Fruit fly (Drosophila melanogaster) whole organism, embryonic: Measurements from ENCODE around the gene HP5.
A peak's percentile ranks its signal among the peaks of the same experiment; 100 is the strongest.

ENCODE experiments used
- CG10274 ChIP-seq: fragments of 200-800 bp; sonication (Bioruptor generic); optimal IDR thresholded peaks from 3 replicates; lab custom pipeline; 2017; ENCODE audit warnings: missing biosample characterization, mild to moderate bottlenecking, missing genetic modification characterization
- CG10959 ChIP-seq: fragments of 200-800 bp; sonication (Bioruptor generic); IDR thresholded peaks from 2 replicates; pipeline ENCODE4 v1.3.6; 2022; ENCODE audit warnings: missing biosample characterization, missing genetic modification characterization
- CG11093 ChIP-seq: fragments of 200-800 bp; sonication (Bioruptor generic); IDR thresholded peaks from 3 replicates; pipeline ENCODE4 v1.3.6; 2022; ENCODE audit warnings: missing biosample characterization, missing genetic modification characterization
- CG12219 ChIP-seq: fragments of 200-800 bp; sonication (Bioruptor generic); optimal IDR thresholded peaks from 3 replicates; lab custom pipeline; 2018; ENCODE audit warnings: missing biosample characterization, mild to moderate bottlenecking, missing genetic modification characterization
- CG1233 ChIP-seq: fragments of 200-800 bp; sonication (Bioruptor generic); optimal IDR thresholded peaks from 4 replicates; lab custom pipeline; 2018; ENCODE audit warnings: missing biosample characterization, mild to moderate bottlenecking, missing genetic modification characterization
- CG12769 ChIP-seq: fragments of 200-800 bp; sonication (Bioruptor generic); optimal IDR thresholded peaks from 2 replicates; lab custom pipeline; 2019; ENCODE audit warnings: missing biosample characterization, mild to moderate bottlenecking, missing genetic modification characterization, moderate library complexity
- CG13287 ChIP-seq: fragments of 200-800 bp; sonication (Bioruptor generic); IDR thresholded peaks from 2 replicates; pipeline ENCODE4 v1.3.6; 2022; ENCODE audit warnings: missing biosample characterization, missing genetic modification characterization; ENCODE audit not compliant: partially characterized antibody
- CG13624 ChIP-seq: fragments of 200-800 bp; sonication (Bioruptor generic); optimal IDR thresholded peaks from 2 replicates; lab custom pipeline; 2016; ENCODE audit warnings: missing biosample characterization, missing genetic modification characterization
- CG13894 ChIP-seq: fragments of 200-800 bp; sonication (Bioruptor generic); optimal IDR thresholded peaks from 3 replicates; lab custom pipeline; 2018; ENCODE audit warnings: missing biosample characterization, mild to moderate bottlenecking, missing genetic modification characterization, moderate library complexity
- CG14050 ChIP-seq: fragments of 200-800 bp; sonication (Bioruptor generic); IDR thresholded peaks from 3 replicates; pipeline ENCODE4 v1.3.6; 2022; ENCODE audit warnings: missing biosample characterization, missing genetic modification characterization
- CG14710 ChIP-seq: fragments of 200-800 bp; sonication (Bioruptor generic); optimal IDR thresholded peaks from 3 replicates; lab custom pipeline; 2019; ENCODE audit warnings: missing biosample characterization, mild to moderate bottlenecking, missing genetic modification characterization, moderate library complexity
- CG15011 ChIP-seq: fragments of 200-800 bp; sonication (Bioruptor generic); optimal IDR thresholded peaks from 3 replicates; lab custom pipeline; 2018; ENCODE audit warnings: missing biosample characterization, mild to moderate bottlenecking, missing genetic modification characterization
- CG16813 ChIP-seq: fragments of 200-800 bp; sonication (Bioruptor generic); IDR thresholded peaks from 3 replicates; pipeline ENCODE4 v1.3.6; 2022; ENCODE audit warnings: missing biosample characterization, missing genetic modification characterization; ENCODE audit not compliant: partially characterized antibody
- CG17328 ChIP-seq: fragments of 200-800 bp; sonication (Bioruptor generic); IDR thresholded peaks from 2 replicates; pipeline ENCODE4 v1.3.6; 2022; ENCODE audit warnings: missing biosample characterization, missing genetic modification characterization
- CG17361 ChIP-seq: fragments of 200-800 bp; sonication (Bioruptor generic); IDR thresholded peaks from 3 replicates; pipeline ENCODE4 v1.3.6; 2022; ENCODE audit warnings: missing biosample characterization, missing genetic modification characterization
- CG18619 ChIP-seq: fragments of 200-800 bp; sonication (Bioruptor generic); optimal IDR thresholded peaks from 3 replicates; lab custom pipeline; 2017; ENCODE audit warnings: missing biosample characterization, mild to moderate bottlenecking, missing genetic modification characterization
- CG3281 ChIP-seq: fragments of 200-800 bp; sonication (Bioruptor generic); optimal IDR thresholded peaks from 3 replicates; lab custom pipeline; 2017; ENCODE audit warnings: missing biosample characterization, mild to moderate bottlenecking, missing genetic modification characterization
- CG5953 ChIP-seq: fragments of 200-800 bp; sonication (Bioruptor generic); IDR thresholded peaks from 2 replicates; pipeline ENCODE4 v1.3.6; 2022; ENCODE audit warnings: missing biosample characterization, missing genetic modification characterization
- CG8765 ChIP-seq: fragments of 200-800 bp; sonication (Bioruptor generic); IDR thresholded peaks from 2 replicates; pipeline ENCODE4 v1.3.6; 2022; ENCODE audit warnings: missing biosample characterization, missing genetic modification characterization
- Camta ChIP-seq: fragments of 200-800 bp; sonication (Bioruptor generic); optimal IDR thresholded peaks from 2 replicates; lab custom pipeline; 2016; ENCODE audit warnings: missing biosample characterization, missing genetic modification characterization
- CoRest ChIP-seq: fragments of 200-800 bp; sonication (Bioruptor generic); optimal IDR thresholded peaks from 3 replicates; lab custom pipeline; 2018; ENCODE audit warnings: missing biosample characterization, mild to moderate bottlenecking, missing genetic modification characterization, moderate library complexity
- Dll ChIP-seq: fragments of 200-800 bp; sonication (Bioruptor generic); IDR thresholded peaks from 4 replicates; pipeline ENCODE4 v1.3.6; 2022; ENCODE audit warnings: missing biosample characterization, missing genetic modification characterization; ENCODE audit not compliant: partially characterized antibody
- Eip74EF ChIP-seq, 2 experiments: fragments of 200-800 bp in 1 of 2; fragments of >200 bp in 1 of 2; sonication (Bioruptor generic) in 1 of 2; optimal IDR thresholded peaks; 2 replicates each; lab custom pipeline; 2017 to 2019; ENCODE audit warnings: missing biosample characterization in 2 of 2, missing genetic modification characterization in 2 of 2, mild to moderate bottlenecking in 1 of 2, moderate library complexity in 1 of 2
- Elba2 ChIP-seq: fragments of 200-800 bp; sonication (Bioruptor generic); optimal IDR thresholded peaks from 3 replicates; lab custom pipeline; 2016; ENCODE audit warnings: missing biosample characterization, missing genetic modification characterization
- Ets97D ChIP-seq: fragments of 200-800 bp; sonication (Bioruptor generic); optimal IDR thresholded peaks from 3 replicates; lab custom pipeline; 2016; ENCODE audit warnings: missing biosample characterization, missing genetic modification characterization
- GATAe ChIP-seq: fragments of 200-800 bp; sonication (Bioruptor generic); conservative IDR thresholded peaks from 2 replicates; pipeline ENCODE4 v1.3.6; 2022; ENCODE audit warnings: missing biosample characterization, missing genetic modification characterization
- Max ChIP-seq: fragments of 200-800 bp; sonication (Bioruptor generic); optimal IDR thresholded peaks from 2 replicates; lab custom pipeline; 2016; ENCODE audit warnings: missing biosample characterization, mild to moderate bottlenecking, missing genetic modification characterization
- NC2α ChIP-seq: fragments of 200-800 bp; sonication (Bioruptor generic); optimal IDR thresholded peaks from 2 replicates; lab custom pipeline; 2016; ENCODE audit warnings: missing biosample characterization, missing genetic modification characterization
- Scr ChIP-seq: fragments of 200-800 bp; sonication (Bioruptor generic); IDR thresholded peaks from 2 replicates; pipeline ENCODE4 v1.3.6; 2022; ENCODE audit warnings: missing biosample characterization, missing genetic modification characterization; ENCODE audit not compliant: partially characterized antibody
- Six4 ChIP-seq: fragments of 200-800 bp; sonication (Bioruptor generic); optimal IDR thresholded peaks from 2 replicates; lab custom pipeline; 2016; ENCODE audit warnings: missing biosample characterization, missing genetic modification characterization
- amos ChIP-seq: fragments of 200-800 bp; sonication (Bioruptor generic); IDR thresholded peaks from 2 replicates; pipeline ENCODE4 v1.3.6; 2022; ENCODE audit warnings: missing biosample characterization, missing genetic modification characterization; ENCODE audit not compliant: partially characterized antibody
- ap ChIP-seq: fragments of 200-800 bp; sonication (Bioruptor generic); IDR thresholded peaks from 2 replicates; pipeline ENCODE4 v1.3.6; 2022; ENCODE audit warnings: missing biosample characterization, missing genetic modification characterization
- cg ChIP-seq: fragments of 200-800 bp; sonication (Bioruptor generic); optimal IDR thresholded peaks from 3 replicates; lab custom pipeline; 2019; ENCODE audit warnings: missing biosample characterization, mild to moderate bottlenecking, missing genetic modification characterization, moderate library complexity
- corto ChIP-seq: fragments of 200-800 bp; sonication (Bioruptor generic); optimal IDR thresholded peaks from 2 replicates; lab custom pipeline; 2016; ENCODE audit warnings: missing biosample characterization, mild to moderate bottlenecking, missing genetic modification characterization, moderate library complexity
- exex ChIP-seq: fragments of 200-800 bp; sonication (Bioruptor generic); optimal IDR thresholded peaks from 4 replicates; lab custom pipeline; 2018; ENCODE audit warnings: missing biosample characterization, mild to moderate bottlenecking, missing genetic modification characterization, moderate library complexity
- gce ChIP-seq: fragments of 200-800 bp; sonication (Bioruptor generic); IDR thresholded peaks from 3 replicates; pipeline ENCODE4 v1.3.6; 2022; ENCODE audit warnings: missing biosample characterization, missing genetic modification characterization
- gcm ChIP-seq: fragments of 200-800 bp; sonication (Bioruptor generic); optimal IDR thresholded peaks from 2 replicates; lab custom pipeline; 2019; ENCODE audit warnings: missing biosample characterization, mild to moderate bottlenecking, missing genetic modification characterization, moderate library complexity
- gfzf ChIP-seq: fragments of 200-800 bp; sonication (Bioruptor generic); optimal IDR thresholded peaks from 2 replicates; lab custom pipeline; 2016; ENCODE audit warnings: missing biosample characterization, mild to moderate bottlenecking, missing genetic modification characterization, moderate library complexity
- grau ChIP-seq: fragments of 200-800 bp; optimal IDR thresholded peaks from 3 replicates; lab custom pipeline; 2019; ENCODE audit warnings: missing biosample characterization, mild to moderate bottlenecking, missing genetic modification characterization, moderate library complexity
- ham ChIP-seq: fragments of 200-800 bp; sonication (Bioruptor generic); IDR thresholded peaks from 2 replicates; pipeline ENCODE4 v1.3.6; 2022; ENCODE audit warnings: missing biosample characterization, missing genetic modification characterization
- her ChIP-seq: fragments of 200-800 bp; sonication (Bioruptor generic); optimal IDR thresholded peaks from 2 replicates; lab custom pipeline; 2016; ENCODE audit warnings: missing biosample characterization, missing genetic modification characterization
- kay ChIP-seq: fragments of 200-800 bp; sonication (Bioruptor generic); optimal IDR thresholded peaks from 2 replicates; lab custom pipeline; 2016; ENCODE audit warnings: missing biosample characterization, missing genetic modification characterization
- oc ChIP-seq: fragments of 200-800 bp; sonication (Bioruptor generic); optimal IDR thresholded peaks from 2 replicates; lab custom pipeline; 2018; ENCODE audit warnings: missing biosample characterization, mild to moderate bottlenecking, missing genetic modification characterization, moderate library complexity
- salm ChIP-seq: fragments of 200-800 bp; sonication (Bioruptor generic); optimal IDR thresholded peaks from 2 replicates; lab custom pipeline; 2018; ENCODE audit warnings: missing biosample characterization, mild to moderate bottlenecking, missing genetic modification characterization
- sob ChIP-seq: fragments of 200-800 bp; sonication (Bioruptor generic); IDR thresholded peaks from 2 replicates; pipeline ENCODE4 v1.3.6; 2022; ENCODE audit warnings: missing biosample characterization, missing genetic modification characterization
- tin ChIP-seq: fragments of 200-800 bp; sonication (Bioruptor generic); optimal IDR thresholded peaks from 3 replicates; lab custom pipeline; 2016; ENCODE audit warnings: missing biosample characterization, missing genetic modification characterization
- zf30C ChIP-seq: fragments of 200-800 bp; sonication (Bioruptor generic); optimal IDR thresholded peaks from 3 replicates; lab custom pipeline; 2018; ENCODE audit warnings: missing biosample characterization, mild to moderate bottlenecking, missing genetic modification characterization

HP5 gene

DNA sequence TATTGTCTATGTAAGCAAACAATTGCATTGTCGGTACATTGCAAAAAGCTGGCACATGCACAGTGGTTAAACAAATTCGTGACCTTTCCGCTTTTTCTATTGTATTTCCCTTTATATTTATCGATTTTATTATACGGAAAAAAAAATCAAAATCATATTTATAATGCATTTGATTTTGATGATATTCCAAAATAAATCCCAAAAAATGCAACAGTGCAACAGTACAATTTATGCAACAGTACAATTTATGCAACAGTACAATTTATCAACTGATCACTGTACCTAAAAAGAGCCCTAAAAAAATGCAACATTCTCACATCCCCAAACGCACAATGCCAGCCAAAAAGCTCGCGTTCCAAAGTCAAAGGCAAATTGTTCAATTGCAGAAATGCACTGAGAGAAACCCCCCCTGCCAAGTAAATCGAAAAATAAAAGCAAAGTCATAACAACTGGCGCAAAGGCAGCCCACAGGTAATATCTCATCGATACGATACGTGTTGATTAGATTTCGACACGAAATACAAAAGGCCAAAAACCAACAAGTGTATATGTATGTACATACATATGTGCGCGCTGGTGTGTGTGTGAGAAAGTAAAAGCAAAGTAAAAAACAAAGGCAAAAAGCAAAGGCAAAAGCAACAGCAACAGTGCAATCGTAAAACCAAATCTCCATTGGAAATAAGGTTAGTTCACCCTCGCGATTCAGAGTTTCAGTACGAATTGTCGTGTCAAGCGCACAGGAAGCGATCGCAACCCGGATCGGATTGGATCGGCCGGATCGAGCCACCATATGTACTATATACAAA, 12.6 kb upstream of the HP5 start, which contains the start of gene Sk1 (continued):
- TF ChIP-seq Eip74EF (GFP tag; optimal IDR thresholded peaks at IDR 0.05; lab: Kevin White, UChicago) (peak in 1 of 2 experiments; percentile 3), CG12769 (tag; lab: Kevin White, UChicago) (no peak), CG10274 (no peak), CG16813 (GFP tag; lab: Robert Waterston, UW) (no peak), CG13287 (GFP tag; lab: Robert Waterston, UW) (no peak), amos (GFP tag; lab: Robert Waterston, UW) (no peak), CoRest (no peak), CG1233 (GFP tag; lab: Kevin White, UChicago) (no peak), oc (no peak), CG14050 (GFP tag; lab: Robert Waterston, UW) (no peak), CG13894 (tag; lab: Kevin White, UChicago) (peak; percentile 22), CG14710 (no peak), exex (tag; lab: Kevin White, UChicago) (peak; percentile 42), Six4 (GFP tag; lab: Kevin White, UChicago) (no peak), tin (GFP tag; lab: Kevin White, UChicago) (no peak), zf30C (GFP tag; lab: Kevin White, UChicago) (peak; percentile 51), CG17361 (GFP tag; lab: Robert Waterston, UW) (no peak), Elba2 (GFP tag; lab: Kevin White, UChicago) (no peak), corto (no peak), cg (GFP tag; lab: Kevin White, UChicago) (peak; percentile 67), CG15011 (GFP tag; lab: Kevin White, UChicago) (no peak)

DNA sequence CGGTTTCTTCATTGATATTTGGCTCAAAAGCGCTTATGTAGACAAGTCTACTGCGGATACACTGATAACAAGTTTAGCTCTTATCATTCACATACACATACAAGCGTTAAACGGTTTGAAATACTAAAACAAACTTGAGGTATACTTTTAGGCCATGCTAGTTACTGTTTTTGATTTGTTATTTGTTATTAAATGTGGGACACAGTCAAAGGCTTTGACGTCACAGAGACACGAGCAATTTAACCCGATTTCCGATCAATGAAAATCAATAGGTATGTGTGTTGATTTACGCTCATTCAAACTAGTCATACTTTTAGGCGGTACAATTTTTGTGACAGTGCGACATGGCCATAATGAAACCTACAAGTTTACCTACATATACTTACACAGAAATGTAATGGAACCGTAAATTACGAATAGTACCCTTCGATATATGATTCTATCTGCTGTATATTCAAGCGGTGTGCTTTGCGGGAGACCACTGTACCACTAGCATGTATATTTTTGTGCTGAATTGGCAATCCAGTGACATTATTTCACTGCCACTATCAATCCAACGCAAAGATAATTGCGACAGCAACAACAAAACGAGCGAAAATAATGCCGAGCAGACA, 7.7 kb upstream of the HP5 start:
- TF ChIP-seq ham, result no peak; the same call in 1 of the 2 replicates
- peak; percentile 63 for TF ChIP-seq ap
- no peak for TF ChIP-seq Dll (GFP tag; lab: Robert Waterston, UW)
- TF ChIP-seq Ets97D (GFP tag; lab: Kevin White, UChicago), result peak; percentile 38
- TF ChIP-seq CG5953, result peak; percentile 61; the same call in 1 of the 2 replicates
- peak; percentile 57; the same call in 1 of the 2 replicates for TF ChIP-seq CG10959 (GFP tag; lab: Robert Waterston, UW)
- TF ChIP-seq CG8765 (GFP tag; lab: Robert Waterston, UW), result peak; percentile 48; the same call in 1 of the 2 replicates
- TF ChIP-seq CG16813 (GFP tag; lab: Robert Waterston, UW), result no peak
- peak; percentile 71 for TF ChIP-seq Max (GFP tag; lab: Kevin White, UChicago)
- peak; percentile 90 for TF ChIP-seq CG13624 (GFP tag; lab: Kevin White, UChicago)
- peak; percentile 58 for TF ChIP-seq CG12219 (GFP tag; lab: Kevin White, UChicago)
- TF ChIP-seq grau, result peak; percentile 96
- TF ChIP-seq salm, result no peak
- peak; percentile 33 for TF ChIP-seq NC2α (GFP tag; lab: Kevin White, UChicago)
- peak; percentile 65 for TF ChIP-seq GATAe (GFP tag; lab: Robert Waterston, UW)
- peak; percentile 57 for TF ChIP-seq CG17328 (GFP tag; lab: Robert Waterston, UW)
- TF ChIP-seq CG18619 (GFP tag; lab: Kevin White, UChicago), result peak; percentile 78
- TF ChIP-seq gfzf (GFP tag; lab: Kevin White, UChicago), result no peak
- peak; percentile 46 for TF ChIP-seq kay (GFP tag; lab: Kevin White, UChicago)
- peak; percentile 56; the same call in 1 of the 3 replicates for TF ChIP-seq gce
- TF ChIP-seq gcm (GFP tag; lab: Kevin White, UChicago), result no peak
- 0 out of 3 replicates have a peak, but pooled peaks have one; percentile 47 for TF ChIP-seq CG11093 (GFP tag; lab: Robert Waterston, UW)
- TF ChIP-seq her (GFP tag; lab: Kevin White, UChicago), result peak; percentile 80
- TF ChIP-seq Scr (GFP tag; lab: Robert Waterston, UW), result no peak
- TF ChIP-seq CG3281, result peak; percentile 86
- TF ChIP-seq Camta (GFP tag; lab: Kevin White, UChicago), result peak; percentile 50
- peak; percentile 89 for TF ChIP-seq sob
